Fruit fly (Drosophila melanogaster) whole organism, embryonic: ENCODE measurements around the gene IKKbeta.
A peak's percentile ranks its signal among the peaks of the same experiment; 100 is the strongest.

Experiments
- Bdp1 ChIP-seq: fragments of 200-800 bp; sonication (Bioruptor generic); optimal IDR thresholded peaks from 3 replicates; lab custom pipeline; 2016; ENCODE audit warnings: missing biosample characterization, missing genetic modification characterization
- Blimp-1 ChIP-seq: fragments of 200-800 bp; sonication (Bioruptor generic); optimal IDR thresholded peaks from 3 replicates; lab custom pipeline; 2018; ENCODE audit warnings: missing biosample characterization, missing genetic modification characterization, mild to moderate bottlenecking, moderate library complexity, missing genetic modification reagents
- CG10147 ChIP-seq: fragments of 200-800 bp; sonication (Bioruptor generic); optimal IDR thresholded peaks from 2 replicates; lab custom pipeline; 2019; ENCODE audit warnings: missing biosample characterization, mild to moderate bottlenecking, missing genetic modification characterization, moderate library complexity
- CG10209 ChIP-seq: fragments of 200-800 bp; sonication (Bioruptor generic); optimal IDR thresholded peaks from 3 replicates; lab custom pipeline; 2017; ENCODE audit warnings: missing biosample characterization, mild to moderate bottlenecking, missing genetic modification characterization, missing genetic modification reagents
- CG10274 ChIP-seq: fragments of 200-800 bp; sonication (Bioruptor generic); optimal IDR thresholded peaks from 3 replicates; lab custom pipeline; 2017; ENCODE audit warnings: missing biosample characterization, mild to moderate bottlenecking, missing genetic modification characterization
- CG10543 ChIP-seq: fragments of 200-800 bp; sonication (Bioruptor generic); optimal IDR thresholded peaks from 3 replicates; lab custom pipeline; 2017; ENCODE audit warnings: missing biosample characterization, mild to moderate bottlenecking, missing genetic modification characterization, moderate library complexity
- CG11085 ChIP-seq: fragments of 200-800 bp; sonication (Bioruptor generic); IDR thresholded peaks from 2 replicates; pipeline ENCODE4 v1.3.6; 2022; ENCODE audit warnings: missing biosample characterization, missing genetic modification characterization
- CG12659 ChIP-seq: fragments of 200-800 bp; sonication (Bioruptor generic); optimal IDR thresholded peaks from 3 replicates; lab custom pipeline; 2017; ENCODE audit warnings: mild to moderate bottlenecking, missing biosample characterization, missing genetic modification reagents, missing genetic modification characterization
- CG14860 ChIP-seq: fragments of 200-800 bp; sonication (Bioruptor generic); IDR thresholded peaks from 3 replicates; pipeline ENCODE4 v1.3.6; 2022; ENCODE audit warnings: missing biosample characterization, missing genetic modification characterization; ENCODE audit not compliant: partially characterized antibody
- CG15269 ChIP-seq: fragments of 200-800 bp; sonication (Bioruptor generic); optimal IDR thresholded peaks from 2 replicates; lab custom pipeline; 2018; ENCODE audit warnings: missing biosample characterization, mild to moderate bottlenecking, missing genetic modification characterization, moderate library complexity
- CG15601 ChIP-seq: fragments of 200-800 bp; sonication (Bioruptor generic); optimal IDR thresholded peaks from 3 replicates; lab custom pipeline; 2019; ENCODE audit warnings: missing biosample characterization, mild to moderate bottlenecking, missing genetic modification characterization, moderate library complexity
- CG17802 ChIP-seq: fragments of 200-800 bp; sonication (Bioruptor generic); optimal IDR thresholded peaks from 2 replicates; lab custom pipeline; 2018; ENCODE audit warnings: missing biosample characterization, mild to moderate bottlenecking, missing genetic modification characterization, moderate library complexity
- CG17829 ChIP-seq: fragments of 200-800 bp; optimal IDR thresholded peaks from 2 replicates; lab custom pipeline; 2019; ENCODE audit warnings: missing biosample characterization, mild to moderate bottlenecking, missing genetic modification characterization, moderate library complexity
- CG2116 ChIP-seq: fragments of 200-800 bp; sonication (Bioruptor generic); optimal IDR thresholded peaks from 3 replicates; lab custom pipeline; 2018; ENCODE audit warnings: missing biosample characterization, mild to moderate bottlenecking, missing genetic modification characterization
- CG2889 ChIP-seq: fragments of 200-800 bp; sonication (Bioruptor generic); IDR thresholded peaks from 3 replicates; pipeline ENCODE4 v1.3.6; 2022; ENCODE audit warnings: missing biosample characterization, missing genetic modification characterization
- CG30020 ChIP-seq: fragments of 200-800 bp; optimal IDR thresholded peaks from 2 replicates; lab custom pipeline; 2019; ENCODE audit warnings: missing biosample characterization, mild to moderate bottlenecking, missing genetic modification characterization, moderate library complexity
- CG42726 ChIP-seq: fragments of 200-800 bp; sonication (Bioruptor generic); IDR thresholded peaks from 2 replicates; pipeline ENCODE4 v1.3.6; 2022; ENCODE audit warnings: missing biosample characterization, missing genetic modification characterization; ENCODE audit not compliant: partially characterized antibody
- CG6272 ChIP-seq: fragments of 200-800 bp; sonication (Bioruptor generic); IDR thresholded peaks from 2 replicates; pipeline ENCODE4 v1.3.6; 2022; ENCODE audit warnings: missing biosample characterization, missing genetic modification characterization
- CG6689 ChIP-seq: fragments of 200-800 bp; sonication (Bioruptor generic); IDR thresholded peaks from 2 replicates; pipeline ENCODE4 v1.3.6; 2022; ENCODE audit warnings: missing biosample characterization, missing genetic modification characterization
- CG7556 ChIP-seq: fragments of 200-800 bp; sonication (Bioruptor generic); optimal IDR thresholded peaks from 2 replicates; lab custom pipeline; 2017; ENCODE audit warnings: missing biosample characterization, mild to moderate bottlenecking, missing genetic modification characterization
- CG7745 ChIP-seq: fragments of 200-800 bp; sonication (Bioruptor generic); optimal IDR thresholded peaks from 2 replicates; lab custom pipeline; 2018; ENCODE audit warnings: missing biosample characterization, mild to moderate bottlenecking, missing genetic modification characterization, moderate library complexity
- CG7928 ChIP-seq: fragments of 200-800 bp; sonication (Bioruptor generic); optimal IDR thresholded peaks from 2 replicates; lab custom pipeline; 2017; ENCODE audit warnings: missing biosample characterization, mild to moderate bottlenecking, missing genetic modification characterization
- CHES-1-like ChIP-seq: fragments of 200-800 bp; sonication (Bioruptor generic); optimal IDR thresholded peaks from 2 replicates; lab custom pipeline; 2016; ENCODE audit warnings: missing biosample characterization, missing genetic modification characterization
- Dref ChIP-seq: fragments of 200-800 bp; sonication (Bioruptor generic); IDR thresholded peaks from 2 replicates; pipeline ENCODE4 v1.3.6; 2022; ENCODE audit warnings: missing biosample characterization, missing genetic modification characterization
- GATAe ChIP-seq: fragments of 200-800 bp; sonication (Bioruptor generic); conservative IDR thresholded peaks from 2 replicates; pipeline ENCODE4 v1.3.6; 2022; ENCODE audit warnings: missing biosample characterization, missing genetic modification characterization
- MESR4 ChIP-seq: fragments of 200-800 bp; sonication (Bioruptor generic); optimal IDR thresholded peaks from 2 replicates; lab custom pipeline; 2018; ENCODE audit warnings: missing biosample characterization, mild to moderate bottlenecking, missing genetic modification characterization, moderate library complexity
- Med ChIP-seq: fragments of 200-800 bp; sonication (Bioruptor generic); peaks from one replicate; lab custom pipeline; 2016; ENCODE audit warnings: missing biosample characterization, missing genetic modification characterization, mild to moderate bottlenecking, inconsistent platforms, moderate library complexity
- Opbp ChIP-seq: fragments of 200-800 bp; sonication (Bioruptor generic); IDR thresholded peaks from 3 replicates; pipeline ENCODE4 v1.3.6; 2022; ENCODE audit warnings: missing biosample characterization, missing genetic modification characterization; ENCODE audit not compliant: partially characterized antibody
- Taf1 ChIP-seq: fragments of 200-800 bp; sonication (Bioruptor generic); IDR thresholded peaks from 2 replicates; pipeline ENCODE4 v1.3.6; 2022; ENCODE audit warnings: missing biosample characterization, missing genetic modification characterization
- ase ChIP-seq: fragments of 200-800 bp; sonication (Bioruptor generic); IDR thresholded peaks from 3 replicates; pipeline ENCODE4 v1.3.6; 2022; ENCODE audit warnings: missing biosample characterization, missing genetic modification characterization
- ato ChIP-seq: fragments of 200-800 bp; sonication (Bioruptor generic); IDR thresholded peaks from 2 replicates; pipeline ENCODE4 v1.3.6; 2022; ENCODE audit warnings: missing biosample characterization, missing genetic modification characterization; ENCODE audit not compliant: partially characterized antibody
- bab2 ChIP-seq: fragments of 200-800 bp; sonication (Bioruptor generic); optimal IDR thresholded peaks from 2 replicates; lab custom pipeline; 2016; ENCODE audit warnings: missing biosample characterization, missing genetic modification characterization
- crol ChIP-seq: fragments of 200-800 bp; sonication (Bioruptor generic); IDR thresholded peaks from 2 replicates; pipeline ENCODE4 v1.3.6; 2022; ENCODE audit warnings: missing biosample characterization, missing genetic modification characterization
- emc ChIP-seq: fragments of 200-800 bp; sonication (Bioruptor generic); optimal IDR thresholded peaks from 2 replicates; lab custom pipeline; 2016; ENCODE audit warnings: missing biosample characterization, missing genetic modification characterization
- esg ChIP-seq: fragments of 200-800 bp; sonication (Bioruptor generic); conservative IDR thresholded peaks from 2 replicates; pipeline ENCODE4 v1.3.6; 2022; ENCODE audit warnings: missing biosample characterization, missing genetic modification characterization
- eve ChIP-seq, 2 experiments: fragments of >200 bp; optimal IDR thresholded peaks; 2 replicates each; lab custom pipeline; 2017; ENCODE audit warnings: missing biosample characterization in 2 of 2, missing genetic modification characterization in 2 of 2
- fd64A ChIP-seq: fragments of 200-800 bp; sonication (Bioruptor generic); optimal IDR thresholded peaks from 3 replicates; lab custom pipeline; 2018; ENCODE audit warnings: missing biosample characterization, mild to moderate bottlenecking, missing genetic modification characterization
- gfzf ChIP-seq: fragments of 200-800 bp; sonication (Bioruptor generic); optimal IDR thresholded peaks from 2 replicates; lab custom pipeline; 2016; ENCODE audit warnings: missing biosample characterization, mild to moderate bottlenecking, missing genetic modification characterization, moderate library complexity
- hb ChIP-seq: fragments of 200-800 bp; sonication (Bioruptor generic); IDR thresholded peaks from 3 replicates; pipeline ENCODE4 v1.3.6; 2022; ENCODE audit warnings: missing biosample characterization, missing genetic modification characterization; ENCODE audit not compliant: partially characterized antibody
- ken ChIP-seq: fragments of 200-800 bp; sonication (Bioruptor generic); IDR thresholded peaks from 3 replicates; pipeline ENCODE4 v1.3.6; 2022; ENCODE audit warnings: missing biosample characterization, missing genetic modification characterization
- mirr ChIP-seq: fragments of 200-800 bp; sonication (Bioruptor generic); optimal IDR thresholded peaks from 3 replicates; lab custom pipeline; 2018; ENCODE audit warnings: missing biosample characterization, mild to moderate bottlenecking, missing genetic modification characterization
- pita ChIP-seq: fragments of 200-800 bp; sonication (Bioruptor generic); optimal IDR thresholded peaks from 2 replicates; lab custom pipeline; 2017; ENCODE audit warnings: missing biosample characterization, mild to moderate bottlenecking, missing genetic modification characterization
- rib ChIP-seq: fragments of 200-800 bp; sonication (Bioruptor generic); IDR thresholded peaks from 2 replicates; pipeline ENCODE4 v1.3.6; 2022; ENCODE audit warnings: missing biosample characterization, missing genetic modification characterization
- sd ChIP-seq: fragments of 200-800 bp; sonication (Bioruptor generic); optimal IDR thresholded peaks from 3 replicates; lab custom pipeline; 2018; ENCODE audit warnings: missing biosample characterization, mild to moderate bottlenecking, missing genetic modification characterization, moderate library complexity
- stwl ChIP-seq: fragments of 200-800 bp; sonication (Bioruptor generic); optimal IDR thresholded peaks from 3 replicates; lab custom pipeline; 2018; ENCODE audit warnings: missing biosample characterization, mild to moderate bottlenecking, missing genetic modification characterization, moderate library complexity
- tgo ChIP-seq: fragments of 200-800 bp; sonication (Bioruptor generic); IDR thresholded peaks from 3 replicates; pipeline ENCODE4 v1.3.6; 2022; ENCODE audit warnings: missing biosample characterization, missing genetic modification characterization
- trh ChIP-seq: fragments of 200-800 bp; sonication (Bioruptor generic); optimal IDR thresholded peaks from 2 replicates; lab custom pipeline; 2016; ENCODE audit warnings: missing biosample characterization, missing genetic modification characterization
- twi ChIP-seq: fragments of 200-800 bp; optimal IDR thresholded peaks from 2 replicates; lab custom pipeline; 2019; ENCODE audit warnings: missing biosample characterization, mild to moderate bottlenecking, missing genetic modification characterization, moderate library complexity
- z ChIP-seq: fragments of 200-800 bp; sonication (Bioruptor generic); IDR thresholded peaks from 3 replicates; pipeline ENCODE4 v1.3.6; 2022; ENCODE audit warnings: missing biosample characterization, missing genetic modification characterization

Gene IKKbeta

DNA sequence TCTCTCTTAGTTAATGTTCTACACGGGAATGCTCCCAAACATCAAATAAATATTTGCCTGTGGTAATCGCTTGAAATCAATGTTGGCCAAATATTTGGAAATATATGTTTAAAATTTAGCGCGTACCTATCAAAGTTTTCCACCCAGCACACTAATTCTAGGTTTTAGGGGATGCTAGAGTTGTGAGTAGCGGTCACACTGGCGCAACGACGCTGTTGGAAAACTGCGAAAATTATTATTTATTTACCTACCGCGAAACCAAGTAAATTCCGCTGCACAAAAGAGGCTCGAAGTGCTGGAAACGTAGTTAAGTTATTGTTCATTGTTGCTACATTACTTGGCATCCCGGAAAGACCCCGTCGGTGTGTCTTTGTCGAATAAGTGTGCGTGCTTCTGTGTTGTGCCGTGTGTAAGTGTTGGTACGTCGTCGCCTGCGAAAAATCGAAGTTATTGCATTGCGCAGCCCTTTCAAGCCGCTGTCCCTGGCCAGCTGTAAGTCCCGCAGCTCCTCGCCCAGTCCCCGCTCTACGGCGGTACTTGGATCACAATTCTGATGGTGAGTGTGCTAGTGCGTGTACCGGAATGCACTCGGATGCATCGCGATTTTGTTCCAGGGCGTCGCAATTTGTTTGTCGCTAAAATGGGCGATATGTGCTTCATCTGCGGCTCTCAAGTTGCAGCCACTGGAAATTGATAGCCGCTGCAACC lies 1.6 kb upstream of the IKKbeta start, which contains the start of gene msps (continued):
- TF ChIP-seq CG10147 (GFP tag; lab: Kevin White, UChicago) (no peak), CG15601 (tag; lab: Kevin White, UChicago) (no peak), CG7556 (GFP tag; lab: Kevin White, UChicago) (no peak), CG10274 (GFP tag; lab: Kevin White, UChicago) (no peak), CG11085 (no peak), CG10543 (GFP tag; lab: Kevin White, UChicago) (no peak), CG15269 (no peak), emc (GFP tag; lab: Kevin White, UChicago) (no peak), ken (GFP tag; lab: Robert Waterston, UW) (no peak), CG2889 (no peak), CG12659 (GFP tag; lab: Kevin White, UChicago) (peak; percentile 67), Bdp1 (GFP tag; lab: Kevin White, UChicago) (no peak), CG17829 (peak; percentile 24), CG14860 (GFP tag; lab: Robert Waterston, UW) (peak; percentile 71), fd64A (GFP tag; lab: Kevin White, UChicago) (no peak), Dref (GFP tag; lab: Robert Waterston, UW) (peak; percentile 32; the same call in 1 of the 2 replicates), CG42726 (GFP tag; lab: Robert Waterston, UW) (peak; percentile 64; the same call in 1 of the 2 replicates), bab2 (GFP tag; lab: Kevin White, UChicago) (no peak), trh (GFP tag; lab: Kevin White, UChicago) (no peak), CG6272 (no peak), CG2116 (peak; percentile 27), Blimp-1 (GFP tag; lab: Kevin White, UChicago) (no peak), CHES-1-like (peak; percentile 36), pita (GFP tag; lab: Kevin White, UChicago) (peak; percentile 70), CG30020 (tag; lab: Kevin White, UChicago) (no peak), twi (tag; lab: Kevin White, UChicago) (no peak), esg (GFP tag; lab: Robert Waterston, UW) (no peak), stwl (tag; lab: Kevin White, UChicago) (peak; percentile 28), tgo (GFP tag; lab: Robert Waterston, UW) (no peak), mirr (GFP tag; lab: Kevin White, UChicago) (no peak), Opbp (GFP tag; lab: Robert Waterston, UW) (peak; percentile 74; the same call in 2 of the 3 replicates), crol (GFP tag; lab: Robert Waterston, UW) (no peak), CG17802 (tag; lab: Kevin White, UChicago) (no peak), gfzf (GFP tag; lab: Kevin White, UChicago) (peak; percentile 95), Med (GFP tag; lab: Kevin White, UChicago) (peak; percentile 81), MESR4 (GFP tag; lab: Kevin White, UChicago) (peak; percentile 55), ase (GFP tag; lab: Robert Waterston, UW) (no peak), ato (peak; percentile 65; the same call in 1 of the 2 replicates), hb (GFP tag; lab: Robert Waterston, UW) (peak; percentile 61), GATAe (GFP tag; lab: Robert Waterston, UW) (no peak), z (GFP tag; lab: Robert Waterston, UW) (no peak), CG7928 (GFP tag; lab: Kevin White, UChicago) (no peak), rib (GFP tag; lab: Robert Waterston, UW) (no peak), Taf1 (GFP tag; lab: Robert Waterston, UW) (no peak), sd (no peak), CG10209 (GFP tag; lab: Kevin White, UChicago) (no peak), CG7745 (no peak), eve (GFP tag; optimal IDR thresholded peaks at IDR 0.05; lab: Kevin White, UChicago) (no peak), CG6689 (GFP tag; lab: Robert Waterston, UW) (no peak)
